Fruit fly (Drosophila melanogaster) whole organism, wandering third instar larva: ENCODE results near the gene scpr-C.

Source experiments
- Abd-B ChIP-seq: fragments of >200 bp; optimal IDR thresholded peaks from 2 replicates; lab custom pipeline; 2017; ENCODE audit warnings: missing biosample characterization, missing genetic modification characterization
- CG32264 ChIP-seq: fragments of 200-800 bp; sonication (Bioruptor generic); optimal IDR thresholded peaks from 2 replicates; lab custom pipeline; 2016; ENCODE audit warnings: missing biosample characterization, missing genetic modification characterization
- CG9705 ChIP-seq: fragments of 200-800 bp; sonication (Bioruptor generic); optimal IDR thresholded peaks from 2 replicates; lab custom pipeline; 2018; ENCODE audit warnings: missing biosample characterization, mild to moderate bottlenecking, missing genetic modification characterization
- CrebA ChIP-seq: fragments of 200-800 bp; sonication (Bioruptor generic); optimal IDR thresholded peaks from 2 replicates; lab custom pipeline; 2016; ENCODE audit warnings: missing biosample characterization, mild to moderate bottlenecking, missing genetic modification characterization, borderline replicate concordance
- Dfd ChIP-seq: fragments of >200 bp; optimal IDR thresholded peaks from 2 replicates; lab custom pipeline; 2017; ENCODE audit warnings: missing biosample characterization, missing genetic modification characterization
- Dif ChIP-seq: fragments of 200-275, 200-300 bp; sonication (Bioruptor generic); optimal IDR thresholded peaks from 2 replicates; lab custom pipeline; 2018; ENCODE audit warnings: missing biosample characterization, missing genetic modification characterization; ENCODE audit not compliant: partially characterized antibody
- GATAd ChIP-seq: sonication (Bioruptor generic); optimal IDR thresholded peaks from 2 replicates; lab custom pipeline; 2016; ENCODE audit warnings: missing biosample characterization, missing genetic modification characterization
- HLH106 ChIP-seq: fragments of 200-800 bp; optimal IDR thresholded peaks from 3 replicates; lab custom pipeline; 2019; ENCODE audit warnings: missing biosample characterization, mild to moderate bottlenecking, missing genetic modification characterization, moderate library complexity
- Hnf4 ChIP-seq: fragments of 200-800 bp; sonication (Bioruptor generic); optimal IDR thresholded peaks from 2 replicates; lab custom pipeline; 2016; ENCODE audit warnings: missing biosample characterization, mild to moderate bottlenecking, missing genetic modification characterization
- Hr78 ChIP-seq: fragments of >200 bp; optimal IDR thresholded peaks from 2 replicates; lab custom pipeline; 2017; ENCODE audit warnings: missing biosample characterization, missing genetic modification characterization
- Hr83 ChIP-seq: fragments of 200-300 bp; sonication (Bioruptor generic); optimal IDR thresholded peaks from 2 replicates; lab custom pipeline; 2016; ENCODE audit warnings: missing biosample characterization, mild to moderate bottlenecking, missing genetic modification characterization, moderate library complexity; ENCODE audit not compliant: poor library complexity, severe bottlenecking
- Jra ChIP-seq: sonication (Bioruptor generic); optimal IDR thresholded peaks from 2 replicates; lab custom pipeline; 2016; ENCODE audit warnings: missing biosample characterization, missing genetic modification characterization
- Mio ChIP-seq: sonication (Bioruptor generic); optimal IDR thresholded peaks from 2 replicates; lab custom pipeline; 2016; ENCODE audit warnings: missing biosample characterization, missing genetic modification characterization
- Myc ChIP-seq: fragments of >200 bp; optimal IDR thresholded peaks from 2 replicates; lab custom pipeline; 2017
- N ChIP-seq: fragments of >200 bp; optimal IDR thresholded peaks from 2 replicates; lab custom pipeline; 2018; ENCODE audit warnings: missing biosample characterization, missing external identifiers, missing genetic modification characterization
- OdsH ChIP-seq: fragments of 200-800 bp; sonication (Bioruptor generic); optimal IDR thresholded peaks from 2 replicates; lab custom pipeline; 2016; ENCODE audit warnings: missing biosample characterization, mild to moderate bottlenecking, missing genetic modification characterization
- Rel ChIP-seq, 2 experiments: fragments of 200-800 bp; sonication (Bioruptor generic) in 1 of 2; optimal IDR thresholded peaks; 2 replicates in 1 of 2; 3 replicates in 1 of 2; lab custom pipeline; 2016 to 2019; ENCODE audit warnings: mild to moderate bottlenecking in 2 of 2, missing biosample characterization in 2 of 2, missing genetic modification characterization in 2 of 2, moderate library complexity in 1 of 2
- Sp1 ChIP-seq: fragments of 200-800 bp; sonication (Bioruptor generic); optimal IDR thresholded peaks from 3 replicates; lab custom pipeline; 2019; ENCODE audit warnings: missing biosample characterization, mild to moderate bottlenecking, missing genetic modification characterization, moderate library complexity
- Vsx2 ChIP-seq: fragments of 200-300, 225-300 bp; sonication (Bioruptor generic); optimal IDR thresholded peaks from 2 replicates; lab custom pipeline; 2018; ENCODE audit warnings: missing biosample characterization, missing genetic modification characterization; ENCODE audit not compliant: partially characterized antibody
- br ChIP-seq: fragments of 200-800 bp; sonication (Bioruptor generic); optimal IDR thresholded peaks from 2 replicates; lab custom pipeline; 2016; ENCODE audit warnings: missing biosample characterization, missing genetic modification characterization
- brk ChIP-seq: fragments of 200-800 bp; sonication (Bioruptor generic); optimal IDR thresholded peaks from 2 replicates; lab custom pipeline; 2016; ENCODE audit warnings: missing biosample characterization, mild to moderate bottlenecking, missing genetic modification characterization
- dl ChIP-seq, 2 experiments: fragments of 175-275, 200-275 bp in 1 of 2; fragments of 200-275 bp in 1 of 2; sonication (Bioruptor generic); optimal IDR thresholded peaks; lab custom pipeline; 2018; ENCODE audit warnings: mild to moderate bottlenecking in 2 of 2, missing biosample characterization in 2 of 2, missing genetic modification characterization in 2 of 2, moderate library complexity in 2 of 2; ENCODE audit not compliant: partially characterized antibody in 2 of 2, insufficient read depth in 1 of 2
- dmrt93B ChIP-seq: fragments of 200-800 bp; sonication (Bioruptor generic); optimal IDR thresholded peaks from 2 replicates; lab custom pipeline; 2018; ENCODE audit warnings: missing biosample characterization, mild to moderate bottlenecking, missing genetic modification characterization
- dsf ChIP-seq: sonication (Bioruptor generic); optimal IDR thresholded peaks from 2 replicates; lab custom pipeline; 2016; ENCODE audit warnings: missing biosample characterization, missing genetic modification characterization, borderline replicate concordance
- ey ChIP-seq: fragments of 200-800 bp; sonication (Bioruptor generic); optimal IDR thresholded peaks from 2 replicates; lab custom pipeline; 2016; ENCODE audit warnings: missing biosample characterization, missing genetic modification characterization
- foxo ChIP-seq, 2 experiments: fragments of 200-800 bp; sonication (Bioruptor generic); optimal IDR thresholded peaks; 2 replicates in 1 of 2; 3 replicates in 1 of 2; lab custom pipeline; 2016 to 2017; ENCODE audit warnings: missing biosample characterization in 2 of 2, missing genetic modification characterization in 2 of 2
- fru ChIP-seq: fragments of 200-800 bp; sonication (Bioruptor generic); optimal IDR thresholded peaks from 3 replicates; lab custom pipeline; 2016; ENCODE audit warnings: missing biosample characterization, mild to moderate bottlenecking, missing genetic modification characterization
- h ChIP-seq: fragments of 200-800 bp; sonication (Bioruptor generic); optimal IDR thresholded peaks from 3 replicates; lab custom pipeline; 2016; ENCODE audit warnings: missing biosample characterization, mild to moderate bottlenecking, missing genetic modification characterization
- jim ChIP-seq: fragments of 175-275, 200-325 bp; sonication (Bioruptor generic); optimal IDR thresholded peaks from 2 replicates; lab custom pipeline; 2016; ENCODE audit warnings: missing biosample characterization, mild to moderate bottlenecking, missing genetic modification characterization
- lola ChIP-seq: fragments of >200 bp; optimal IDR thresholded peaks from 2 replicates; lab custom pipeline; 2017; ENCODE audit warnings: missing biosample characterization, missing genetic modification characterization
- pan ChIP-seq: fragments of >200 bp; optimal IDR thresholded peaks from 2 replicates; lab custom pipeline; 2017
- psq ChIP-seq: fragments of 200-800 bp; sonication (Bioruptor generic); optimal IDR thresholded peaks from 3 replicates; lab custom pipeline; 2017; ENCODE audit warnings: missing biosample characterization, mild to moderate bottlenecking, missing genetic modification characterization, moderate library complexity
- rgr ChIP-seq: fragments of 200-800 bp; sonication (Bioruptor generic); optimal IDR thresholded peaks from 3 replicates; lab custom pipeline; 2016; ENCODE audit warnings: missing biosample characterization, mild to moderate bottlenecking, missing genetic modification characterization
- sage ChIP-seq: fragments of 200-800 bp; sonication (Bioruptor generic); optimal IDR thresholded peaks from 2 replicates; lab custom pipeline; 2016; ENCODE audit warnings: missing biosample characterization, mild to moderate bottlenecking, missing genetic modification characterization
- sv ChIP-seq: fragments of 200-800 bp; sonication (Bioruptor generic); optimal IDR thresholded peaks from 3 replicates; lab custom pipeline; 2016; ENCODE audit warnings: missing biosample characterization, missing genetic modification characterization
- tai ChIP-seq: sonication (Bioruptor generic); optimal IDR thresholded peaks from 2 replicates; lab custom pipeline; 2016; ENCODE audit warnings: missing biosample characterization, missing genetic modification characterization
- usp ChIP-seq: fragments of >200 bp; optimal IDR thresholded peaks from 2 replicates; lab custom pipeline; 2017; ENCODE audit warnings: missing biosample characterization, missing genetic modification characterization
- woc ChIP-seq: sonication (Bioruptor generic); optimal IDR thresholded peaks from 2 replicates; lab custom pipeline; 2016; ENCODE audit warnings: missing biosample characterization, mild to moderate bottlenecking, missing genetic modification characterization

The scpr-C gene

DNA sequence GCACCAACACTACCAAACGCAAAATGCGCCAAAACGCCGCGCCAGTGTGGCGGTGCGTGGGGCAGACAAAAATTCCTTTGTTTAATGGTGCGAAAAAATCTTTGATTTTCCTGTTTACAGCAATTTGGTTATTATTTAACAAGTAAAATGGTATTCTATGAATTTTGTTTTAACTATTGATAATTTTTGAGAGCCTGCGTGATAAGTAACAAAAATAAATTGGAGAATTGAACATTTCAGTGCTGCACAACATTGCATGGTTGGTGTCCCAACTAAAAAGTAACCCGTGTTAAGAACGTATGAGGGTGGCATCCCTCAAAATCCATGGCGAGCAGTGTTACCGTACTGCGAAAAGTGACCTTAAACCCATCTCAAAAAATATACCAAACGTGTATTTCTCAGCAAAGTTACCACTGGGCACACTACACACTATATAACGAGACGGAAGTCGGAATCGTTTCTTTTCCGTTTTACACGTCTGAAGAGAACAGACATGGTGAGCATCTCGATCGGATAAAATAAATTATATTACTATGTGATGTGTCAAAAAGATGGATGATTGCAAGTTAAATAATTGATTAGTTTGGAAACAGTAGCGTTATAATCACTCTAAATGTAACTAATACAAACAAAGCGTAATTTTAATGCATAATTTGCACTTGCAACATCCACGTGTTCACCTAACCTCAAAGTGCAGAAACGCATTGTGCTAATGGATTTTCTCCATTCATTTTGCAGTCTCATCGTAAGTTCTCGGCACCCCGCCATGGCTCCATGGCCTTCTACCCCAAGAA is 3.7 kb upstream of the scpr-C start, which contains the start of the genes CG6693 and RpL3:
Gene CG6693 (minus strand): TSS at position 203 of the 794 bp plus-strand sequence.
Gene RpL3 (plus strand): TSS at position 458 of the 794 bp plus-strand sequence.
- TF ChIP-seq br (GFP tag; lab: Kevin White, UChicago) (peak; percentile 66), Mio (GFP tag; lab: Kevin White, UChicago) (no peak), woc (GFP tag; lab: Kevin White, UChicago) (peak; percentile 37), Sp1 (GFP tag; lab: Kevin White, UChicago) (peak; percentile 88), pan (lab: Kevin White, UChicago) (no peak), dmrt93B (GFP tag; lab: Kevin White, UChicago) (peak; percentile 35), GATAd (GFP tag; lab: Kevin White, UChicago) (no peak), foxo (GFP tag; optimal IDR thresholded peaks at IDR 0.05; lab: Kevin White, UChicago) (peak in 1 of 2 experiments; percentile 61), fru (peak; percentile 75), psq (GFP tag; lab: Kevin White, UChicago) (peak; percentile 46), rgr (peak; percentile 87), brk (GFP tag; lab: Kevin White, UChicago) (no peak), Hnf4 (GFP tag; lab: Kevin White, UChicago) (peak; percentile 87), Abd-B (GFP tag; lab: Kevin White, UChicago) (no peak), jim (no peak), OdsH (GFP tag; lab: Kevin White, UChicago) (peak; percentile 69), CrebA (GFP tag; lab: Kevin White, UChicago) (no peak), lola (GFP tag; lab: Kevin White, UChicago) (no peak), dsf (peak; percentile 45), sv (peak; percentile 63), ey (GFP tag; lab: Kevin White, UChicago) (peak; percentile 12), usp (GFP tag; lab: Kevin White, UChicago) (no peak), h (peak; percentile 84), Dif (GFP tag; lab: Kevin White, UChicago) (peak; percentile 60), HLH106 (peak; percentile 67), Rel (GFP tag; optimal IDR thresholded peaks at IDR 0.05; lab: Kevin White, UChicago) (no peak), Rel (tag; optimal IDR thresholded peaks at IDR 0.05; lab: Kevin White, UChicago) (peak; percentile 74), CG9705 (peak; percentile 54), Dfd (GFP tag; lab: Kevin White, UChicago) (no peak), Vsx2 (GFP tag; lab: Kevin White, UChicago) (no peak), Hr83 (GFP tag; lab: Kevin White, UChicago) (peak; percentile 90), Myc (lab: Kevin White, UChicago) (peak; percentile 43), Hr78 (GFP tag; lab: Kevin White, UChicago) (no peak), tai (GFP tag; lab: Kevin White, UChicago) (no peak), Jra (GFP tag; lab: Kevin White, UChicago) (peak; percentile 71), N (GFP tag; lab: Kevin White, UChicago) (no peak), sage (GFP tag; lab: Kevin White, UChicago) (no peak), CG32264 (peak; percentile 16), dl (GFP tag; optimal IDR thresholded peaks at IDR 0.05; lab: Kevin White, UChicago; ENCODE audit: insufficient read depth in 1 of 2, partially characterized antibody in 2 of 2) (no peak)

DNA sequence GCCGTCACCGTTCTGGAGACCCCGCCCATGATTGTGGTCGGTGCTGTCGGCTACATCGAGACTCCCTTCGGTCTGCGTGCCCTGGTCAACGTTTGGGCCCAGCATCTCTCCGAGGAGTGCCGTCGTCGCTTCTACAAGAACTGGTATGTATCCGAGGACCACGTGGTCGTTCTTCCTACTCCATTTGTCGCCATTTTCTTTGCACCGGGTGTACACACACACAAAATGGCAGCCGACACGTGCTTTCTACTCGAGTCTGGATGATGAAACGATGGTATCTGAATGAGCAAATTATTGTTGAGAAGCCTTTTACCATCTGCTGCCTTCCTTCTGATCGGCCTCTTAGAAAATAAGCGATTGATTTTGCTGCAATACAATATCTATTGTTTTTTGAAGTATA is 2.7 kb upstream of the scpr-C start:
- TF ChIP-seq sage (GFP tag; lab: Kevin White, UChicago) (no peak), fru (no peak)
